Worm (Caenorhabditis elegans): ENCODE results near the gene C03A7.2.

DNA sequence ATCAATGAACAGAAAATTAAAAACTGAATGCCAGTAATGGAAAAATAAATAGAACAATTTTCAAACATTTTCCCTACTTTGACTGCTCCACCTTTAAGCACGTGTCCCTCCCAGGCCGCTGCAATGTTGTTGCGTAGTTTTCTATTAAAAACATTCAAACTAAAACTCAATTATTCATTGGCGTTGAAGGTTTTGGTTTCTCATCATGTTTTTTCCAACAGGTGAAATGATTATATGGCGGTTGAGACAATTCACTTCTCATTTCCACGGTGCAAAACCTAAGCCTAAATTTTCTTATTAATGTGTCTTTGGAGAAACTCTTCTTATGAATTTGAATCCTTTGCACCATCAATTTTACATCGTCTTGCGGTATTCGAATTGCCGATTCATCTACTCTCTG lies 30.8 kb upstream of the C03A7.2 start, which contains the start of gene srh-130:
- TF ChIP-seq cog-1 (tag; optimal IDR thresholded peaks at IDR 0.05) (no peak), T22C8.4 (GFP tag; IDR thresholded peaks at IDR 0.05) (no peak), ref-1 (GFP tag; conservative IDR thresholded peaks at IDR 0.05) (no peak), med-1 (GFP tag; optimal IDR thresholded peaks at IDR 0.05; ENCODE audit: insufficient read depth) (no peak), klf-2 (GFP tag; conservative IDR thresholded peaks at IDR 0.05) (no peak), ztf-23 (GFP tag; IDR thresholded peaks at IDR 0.05) (no peak)
